Fruit fly (Drosophila melanogaster): ENCODE data around the gene CG17917.

CG17917 gene

DNA sequence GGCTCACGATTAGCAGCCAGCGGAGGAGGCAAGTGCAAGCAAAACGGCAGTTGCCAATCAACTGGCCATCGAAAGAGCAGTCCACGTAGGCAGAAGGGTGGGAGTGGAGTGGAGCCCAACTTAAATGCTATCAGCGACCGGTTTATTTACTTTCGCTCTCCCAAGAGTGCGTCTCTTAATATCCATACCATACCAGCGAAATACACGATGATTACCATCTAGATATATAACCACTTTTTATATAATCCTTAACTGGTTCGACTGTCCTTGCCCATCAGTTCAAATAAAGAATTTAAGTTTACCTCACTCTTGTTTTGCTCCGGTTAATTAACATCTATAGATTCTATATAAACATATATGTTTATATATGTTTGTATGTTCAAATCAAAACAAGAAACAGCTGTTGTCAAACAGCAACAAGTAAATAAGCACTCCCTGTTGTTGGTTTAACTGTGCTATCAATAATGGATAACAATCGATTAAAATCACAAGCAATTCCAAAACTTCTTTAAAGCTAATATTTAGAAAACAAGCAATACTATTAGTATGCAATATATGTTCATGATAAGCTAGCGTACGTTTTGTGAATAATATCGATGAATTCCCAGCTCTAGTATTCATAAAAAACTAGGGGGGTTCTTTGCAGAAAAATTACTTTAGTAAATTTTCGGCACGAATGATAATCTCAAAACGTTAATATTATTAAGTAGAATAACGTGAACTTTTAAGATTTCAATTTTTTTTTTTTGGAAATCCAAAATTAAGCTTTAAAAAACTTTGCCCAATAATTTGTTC is 31.9 kb downstream of the CG17917 start (continued):
- TF ChIP-seq CG10654 (GFP tag; optimal IDR thresholded peaks at IDR 0.05) (peak; percentile 9), CG17829 (tag; optimal IDR thresholded peaks at IDR 0.05) (peak; percentile 42), Xrp1 (GFP tag; IDR thresholded peaks at IDR 0.05) (peak; percentile 55), fd64A (GFP tag; optimal IDR thresholded peaks at IDR 0.05) (peak; percentile 14), otp (GFP tag; IDR thresholded peaks at IDR 0.05) (no peak; the same call in 2 of the 3 replicates), CG11723 (GFP tag; optimal IDR thresholded peaks at IDR 0.05) (no peak), CG8281 (tag; optimal IDR thresholded peaks at IDR 0.05) (peak; percentile 3), sqz (GFP tag; optimal IDR thresholded peaks at IDR 0.05) (no peak), shn (GFP tag; optimal IDR thresholded peaks at IDR 0.05) (no peak), CG1832 (GFP tag; optimal IDR thresholded peaks at IDR 0.05) (no peak), Ets65A (GFP tag) (no peak), Vsx1 (GFP tag; optimal IDR thresholded peaks at IDR 0.05) (peak; percentile 75), TFAM (GFP tag; optimal IDR thresholded peaks at IDR 0.05) (no peak), pita (GFP tag; optimal IDR thresholded peaks at IDR 0.05) (no peak), rib (GFP tag; IDR thresholded peaks at IDR 0.05) (no peak), ems (GFP tag; optimal IDR thresholded peaks at IDR 0.05) (no peak), gro (GFP tag; optimal IDR thresholded peaks at IDR 0.05) (peak; percentile 62), exex (tag; optimal IDR thresholded peaks at IDR 0.05) (peak; percentile 32), CG15011 (GFP tag; optimal IDR thresholded peaks at IDR 0.05) (peak; percentile 67), Lhr (GFP tag; optimal IDR thresholded peaks at IDR 0.05) (no peak), bowl (GFP tag; IDR thresholded peaks at IDR 0.05) (no peak), Jarid2 (GFP tag; optimal IDR thresholded peaks at IDR 0.05) (no peak), Awh (GFP tag; IDR thresholded peaks at IDR 0.05) (peak; percentile 66), CG10979 (tag; optimal IDR thresholded peaks at IDR 0.05) (peak; percentile 3), Med (GFP tag) (peak; percentile 87), toy (GFP tag; IDR thresholded peaks at IDR 0.05) (no peak), CG12236 (GFP tag; optimal IDR thresholded peaks at IDR 0.05) (no peak), CG4360 (GFP tag; IDR thresholded peaks at IDR 0.05) (no peak), Dek (tag; optimal IDR thresholded peaks at IDR 0.05) (no peak), CG8944 (GFP tag; optimal IDR thresholded peaks at IDR 0.05) (no peak), CTCF (GFP tag; optimal IDR thresholded peaks at IDR 0.05) (no peak), br (optimal IDR thresholded peaks at IDR 0.05) (no peak), cg (GFP tag; optimal IDR thresholded peaks at IDR 0.05) (no peak), kah (GFP tag; optimal IDR thresholded peaks at IDR 0.05) (peak; percentile 17), B-H2 (GFP tag; optimal IDR thresholded peaks at IDR 0.05) (no peak), CG10267 (tag; optimal IDR thresholded peaks at IDR 0.05) (peak; percentile 51), Stat92E (GFP tag; optimal IDR thresholded peaks at IDR 0.05) (no peak), CG30431 (GFP tag; optimal IDR thresholded peaks at IDR 0.05) (no peak), CG16863 (GFP tag; optimal IDR thresholded peaks at IDR 0.05) (peak; percentile 18), HLH4C (GFP tag; IDR thresholded peaks at IDR 0.05; ENCODE audit: partially characterized antibody) (no peak), CG1233 (GFP tag; optimal IDR thresholded peaks at IDR 0.05) (peak; percentile 61), bbx (GFP tag; IDR thresholded peaks at IDR 0.05; ENCODE audit: partially characterized antibody) (0 out of 2 replicates have a peak, but pooled peaks have one; percentile 9), CG12219 (GFP tag; optimal IDR thresholded peaks at IDR 0.05) (peak; percentile 6), CG2202 (tag; optimal IDR thresholded peaks at IDR 0.05) (peak; percentile 22), unc-4 (GFP tag; IDR thresholded peaks at IDR 0.05; ENCODE audit: partially characterized antibody) (peak; percentile 56), pnt (GFP tag; optimal IDR thresholded peaks at IDR 0.05) (no peak), Ssrp (tag; optimal IDR thresholded peaks at IDR 0.05) (no peak), Meics (GFP tag; optimal IDR thresholded peaks at IDR 0.05) (peak; percentile 96), Gsc (GFP tag; IDR thresholded peaks at IDR 0.05) (no peak), CG18599 (GFP tag; optimal IDR thresholded peaks at IDR 0.05) (peak; percentile 67)
